Fruit fly (Drosophila melanogaster): ENCODE data around the gene tfc.

Gene tfc

dm6 chr3L:1313039-1313766, 57.0 kb downstream of the tfc start, which contains the start of the genes sturkopf and Herc4 (continued):
- TF ChIP-seq eyg (GFP tag; optimal IDR thresholded peaks at IDR 0.05) = peak; percentile 62
- TF ChIP-seq CG16779 (GFP tag; IDR thresholded peaks at IDR 0.05) = no peak
- TF ChIP-seq CHES-1-like (GFP tag; optimal IDR thresholded peaks at IDR 0.05) = peak; percentile 74
- TF ChIP-seq Awh (GFP tag; IDR thresholded peaks at IDR 0.05) = no peak
- peak; percentile 88 for TF ChIP-seq pnt (GFP tag; optimal IDR thresholded peaks at IDR 0.05)
- peak; percentile 12; the same call in 1 of the 2 replicates for TF ChIP-seq cas (GFP tag; IDR thresholded peaks at IDR 0.05)
- TF ChIP-seq Hey (tag; optimal IDR thresholded peaks at IDR 0.05) = no peak
- no peak for TF ChIP-seq bigmax (GFP tag; optimal IDR thresholded peaks at IDR 0.05)
- peak; percentile 71 for TF ChIP-seq klu (GFP tag; IDR thresholded peaks at IDR 0.05)
- peak; percentile 87 for TF ChIP-seq CG2120 (GFP tag; optimal IDR thresholded peaks at IDR 0.05)
- no peak for TF ChIP-seq Deaf1 (tag; optimal IDR thresholded peaks at IDR 0.05)
- TF ChIP-seq scrt (GFP tag; optimal IDR thresholded peaks at IDR 0.05) = no peak
- no peak for TF ChIP-seq Dll (GFP tag; IDR thresholded peaks at IDR 0.05; ENCODE audit: partially characterized antibody)
- TF ChIP-seq CG14860 (GFP tag; IDR thresholded peaks at IDR 0.05; ENCODE audit: partially characterized antibody) = no peak
- TF ChIP-seq fd102C (GFP tag; optimal IDR thresholded peaks at IDR 0.05) = no peak
- TF ChIP-seq ftz-f1 (GFP tag; optimal IDR thresholded peaks at IDR 0.05) = peak; percentile 64
- TF ChIP-seq nmo (GFP tag; optimal IDR thresholded peaks at IDR 0.05) = peak; percentile 78
- peak; percentile 36 for TF ChIP-seq run (tag; optimal IDR thresholded peaks at IDR 0.05)
- TF ChIP-seq br (optimal IDR thresholded peaks at IDR 0.05) = no peak
- TF ChIP-seq CG11398 (GFP tag; optimal IDR thresholded peaks at IDR 0.05) = no peak
- peak; percentile 84 for TF ChIP-seq CG18262 (tag; optimal IDR thresholded peaks at IDR 0.05)
- TF ChIP-seq CG18764 (GFP tag; optimal IDR thresholded peaks at IDR 0.05) = no peak
- peak; percentile 5 for TF ChIP-seq Sin3A (optimal IDR thresholded peaks at IDR 0.05)
- TF ChIP-seq Ssrp (tag; optimal IDR thresholded peaks at IDR 0.05) = peak; percentile 43
- peak; percentile 39 for TF ChIP-seq CG8089 (GFP tag; optimal IDR thresholded peaks at IDR 0.05)
- peak; percentile 83 for TF ChIP-seq Dek (tag; optimal IDR thresholded peaks at IDR 0.05)
- peak; percentile 25 for TF ChIP-seq CG1529 (GFP tag; optimal IDR thresholded peaks at IDR 0.05)
- TF ChIP-seq dpn (GFP tag; optimal IDR thresholded peaks at IDR 0.05) = peak; percentile 70 to 90
- TF ChIP-seq MTF-1 (GFP tag; optimal IDR thresholded peaks at IDR 0.05; ENCODE audit: borderline replicate concordance) = no peak
- peak in 1 of 2 experiments; percentile 21 for TF ChIP-seq tll (GFP tag; optimal IDR thresholded peaks at IDR 0.05)
- TF ChIP-seq gcm2 (GFP tag; optimal IDR thresholded peaks at IDR 0.05) = peak; percentile 37
- TF ChIP-seq tgo (GFP tag; IDR thresholded peaks at IDR 0.05) = peak; percentile 48; the same call in 2 of the 3 replicates
- no peak for TF ChIP-seq CG10431 (GFP tag; optimal IDR thresholded peaks at IDR 0.05)
- peak; percentile 85 for TF ChIP-seq pum (GFP tag; optimal IDR thresholded peaks at IDR 0.05)
- peak; percentile 35; the same call in 1 of the 3 replicates for TF ChIP-seq Optix (GFP tag; IDR thresholded peaks at IDR 0.05)
- peak; percentile 92 for TF ChIP-seq CG7556 (GFP tag; optimal IDR thresholded peaks at IDR 0.05)
- TF ChIP-seq CG4730 (GFP tag; IDR thresholded peaks at IDR 0.05) = peak; percentile 50
- TF ChIP-seq CG33557 (GFP tag; optimal IDR thresholded peaks at IDR 0.05) = peak; percentile 65
- no peak for TF ChIP-seq peb (GFP tag; IDR thresholded peaks at IDR 0.05)
- no peak for TF ChIP-seq D (optimal IDR thresholded peaks at IDR 0.05)
- TF ChIP-seq D (GFP tag; optimal IDR thresholded peaks at IDR 0.05) = no peak
- no peak for TF ChIP-seq zen2 (GFP tag; IDR thresholded peaks at IDR 0.05; ENCODE audit: partially characterized antibody)
- peak; percentile 39 for TF ChIP-seq exex (tag; optimal IDR thresholded peaks at IDR 0.05)
- peak; percentile 22 for TF ChIP-seq sd (tag; optimal IDR thresholded peaks at IDR 0.05)
- TF ChIP-seq Dfd (GFP tag; optimal IDR thresholded peaks at IDR 0.05) = peak in 1 of 2 experiments; percentile 9
- TF ChIP-seq Myb (GFP tag; optimal IDR thresholded peaks at IDR 0.05) = peak; percentile 83
- TF ChIP-seq Bgb (GFP tag; IDR thresholded peaks at IDR 0.05; ENCODE audit: partially characterized antibody) = no peak
- peak; percentile 61; the same call in 1 of the 3 replicates for TF ChIP-seq dysf (GFP tag; IDR thresholded peaks at IDR 0.05)
- TF ChIP-seq trh (GFP tag; optimal IDR thresholded peaks at IDR 0.05) = peak; percentile 48
- peak; percentile 48 for TF ChIP-seq ATbp (GFP tag; optimal IDR thresholded peaks at IDR 0.05)

Data from whole organism, embryonic.